Worm (Caenorhabditis elegans) whole organism, L3 larva: ENCODE data around the gene lec-12.

Experiments
- R02D3.7 ChIP-seq: fragments of 150-350 bp; optimal IDR thresholded peaks from 2 replicates; lab custom pipeline; 2014; ENCODE audit warnings: missing biosample characterization, missing genetic modification characterization
- ZK546.5 ChIP-seq: sonication (generic microtip); optimal IDR thresholded peaks from 2 replicates; lab custom pipeline; 2017; ENCODE audit warnings: missing biosample characterization, missing genetic modification characterization
- aly-2 ChIP-seq: fragments of 150-350 bp; optimal IDR thresholded peaks from 2 replicates; lab custom pipeline; 2014; ENCODE audit warnings: missing biosample characterization, missing genetic modification characterization
- ceh-16 ChIP-seq: sonication (generic microtip); optimal IDR thresholded peaks from 2 replicates; lab custom pipeline; 2017; ENCODE audit warnings: missing biosample characterization, missing genetic modification characterization
- ceh-28 ChIP-seq: fragments of 150-350 bp; optimal IDR thresholded peaks from 2 replicates; lab custom pipeline; 2014; ENCODE audit warnings: missing biosample characterization, missing genetic modification reagents, missing genetic modification characterization
- ceh-82 ChIP-seq: fragments of 150-350 bp; optimal IDR thresholded peaks from 2 replicates; lab custom pipeline; 2014; ENCODE audit warnings: missing biosample characterization, missing genetic modification characterization
- daf-12 ChIP-seq: fragments of 150-350 bp; optimal IDR thresholded peaks from 2 replicates; lab custom pipeline; 2014; ENCODE audit warnings: missing biosample characterization, missing genetic modification reagents, missing genetic modification characterization
- egl-5 ChIP-seq: fragments of 150-350 bp; optimal IDR thresholded peaks from 2 replicates; lab custom pipeline; 2017; ENCODE audit warnings: missing biosample characterization, missing genetic modification reagents, missing genetic modification characterization, inconsistent platforms
- elt-1 ChIP-seq: fragments of 150-350 bp; optimal IDR thresholded peaks from 2 replicates; lab custom pipeline; 2014; ENCODE audit warnings: missing biosample characterization, missing genetic modification characterization
- elt-2 ChIP-seq: sonication (generic microtip); optimal IDR thresholded peaks from 2 replicates; lab custom pipeline; 2016; ENCODE audit warnings: missing genetic modification reagents, mild to moderate bottlenecking, missing genetic modification characterization, missing compliant biosample characterization
- elt-3 ChIP-seq, 3 experiments: fragments of 150-350 bp in 1 of 3; sonication (generic microtip) in 2 of 3; optimal IDR thresholded peaks; 2 replicates in 2 of 3; 4 replicates in 1 of 3; lab custom pipeline; 2014 to 2017; ENCODE audit warnings: missing biosample characterization in 3 of 3, missing genetic modification characterization in 3 of 3
- eor-1 ChIP-seq, 2 experiments: fragments of 150-350 bp; optimal IDR thresholded peaks; 2 replicates each; lab custom pipeline; 2014 to 2018; ENCODE audit warnings: missing biosample characterization in 2 of 2, missing genetic modification characterization in 2 of 2
- fkh-10 ChIP-seq: sonication (generic microtip); optimal IDR thresholded peaks from 2 replicates; lab custom pipeline; 2017; ENCODE audit warnings: missing biosample characterization, missing genetic modification reagents, missing genetic modification characterization
- fos-1 ChIP-seq: fragments of 150-350 bp; optimal IDR thresholded peaks from 2 replicates; lab custom pipeline; 2014; ENCODE audit warnings: missing biosample characterization, missing genetic modification characterization
- hmg-11 ChIP-seq: sonication (generic microtip); optimal IDR thresholded peaks from 2 replicates; lab custom pipeline; 2016; ENCODE audit warnings: missing genetic modification characterization, missing compliant biosample characterization
- jun-1 ChIP-seq: fragments of 150-350 bp; optimal IDR thresholded peaks from 2 replicates; lab custom pipeline; 2014; ENCODE audit warnings: missing biosample characterization, missing genetic modification reagents, missing genetic modification characterization
- lin-15B ChIP-seq: fragments of 150-350 bp; optimal IDR thresholded peaks from 2 replicates; lab custom pipeline; 2014; ENCODE audit warnings: missing biosample characterization, missing genetic modification characterization
- lin-39 ChIP-seq: fragments of 150-350 bp; optimal IDR thresholded peaks from 2 replicates; lab custom pipeline; 2018; ENCODE audit warnings: missing biosample characterization, missing genetic modification reagents, missing genetic modification characterization
- lsy-12 ChIP-seq: sonication (generic microtip); optimal IDR thresholded peaks from 2 replicates; lab custom pipeline; 2016; ENCODE audit warnings: mild to moderate bottlenecking, missing genetic modification characterization, missing compliant biosample characterization
- mdl-1 ChIP-seq: fragments of 150-350 bp; optimal IDR thresholded peaks from 2 replicates; lab custom pipeline; 2014; ENCODE audit warnings: missing biosample characterization, missing genetic modification characterization
- mml-1 ChIP-seq: fragments of 150-350 bp; sonication (generic microtip); optimal IDR thresholded peaks from 3 replicates; lab custom pipeline; 2014; ENCODE audit warnings: missing biosample characterization, missing genetic modification characterization
- nfya-1 ChIP-seq: sonication (generic microtip); optimal IDR thresholded peaks from 2 replicates; lab custom pipeline; 2017; ENCODE audit warnings: missing genetic modification characterization, mild to moderate bottlenecking, missing compliant biosample characterization, antibody characterized with exemption, moderate library complexity; ENCODE audit not compliant: insufficient read depth
- nhr-23 ChIP-seq: fragments of 150-350 bp; optimal IDR thresholded peaks from 2 replicates; lab custom pipeline; 2014; ENCODE audit warnings: missing biosample characterization, missing genetic modification reagents, missing genetic modification characterization
- nhr-237 ChIP-seq: fragments of 150-350 bp; optimal IDR thresholded peaks from 2 replicates; lab custom pipeline; 2014; ENCODE audit warnings: missing biosample characterization, missing genetic modification characterization
- nhr-25 ChIP-seq: sonication (generic microtip); optimal IDR thresholded peaks from 2 replicates; lab custom pipeline; 2017; ENCODE audit warnings: missing biosample characterization, missing genetic modification characterization
- nhr-28 ChIP-seq: fragments of 150-350 bp; optimal IDR thresholded peaks from 2 replicates; lab custom pipeline; 2014; ENCODE audit warnings: missing biosample characterization, missing genetic modification characterization
- nhr-43 ChIP-seq: sonication (generic microtip); optimal IDR thresholded peaks from 2 replicates; lab custom pipeline; 2016; ENCODE audit warnings: mild to moderate bottlenecking, missing genetic modification characterization, missing compliant biosample characterization; ENCODE audit not compliant: poor library complexity, severe bottlenecking
- nhr-67 ChIP-seq: fragments of 150-350 bp; optimal IDR thresholded peaks from 2 replicates; lab custom pipeline; 2014; ENCODE audit warnings: missing biosample characterization, missing genetic modification characterization
- nhr-76 ChIP-seq: fragments of 150-350 bp; sonication (generic microtip); optimal IDR thresholded peaks from 5 replicates; lab custom pipeline; 2014; ENCODE audit warnings: missing biosample characterization, missing genetic modification characterization
- pha-4 ChIP-seq: fragments of 150-350 bp; optimal IDR thresholded peaks from 2 replicates; lab custom pipeline; 2014; ENCODE audit warnings: missing biosample characterization, missing genetic modification reagents, missing genetic modification characterization
- sea-2 ChIP-seq: fragments of 150-350 bp; sonication (generic microtip); optimal IDR thresholded peaks from 4 replicates; lab custom pipeline; 2014; ENCODE audit warnings: missing biosample characterization, missing genetic modification reagents, missing genetic modification characterization
- skn-1 ChIP-seq: fragments of 150-350 bp; optimal IDR thresholded peaks from 2 replicates; lab custom pipeline; 2014; ENCODE audit warnings: missing biosample characterization, missing genetic modification characterization
- snpc-4 ChIP-seq: fragments of 150-350 bp; optimal IDR thresholded peaks from 2 replicates; lab custom pipeline; 2014; ENCODE audit warnings: missing biosample characterization, missing genetic modification characterization
- tbx-2 ChIP-seq: sonication (generic microtip); optimal IDR thresholded peaks from 2 replicates; lab custom pipeline; 2016; ENCODE audit warnings: mild to moderate bottlenecking, missing genetic modification characterization, missing compliant biosample characterization
- unc-39 ChIP-seq: sonication (generic microtip); optimal IDR thresholded peaks from 4 replicates; lab custom pipeline; 2017; ENCODE audit warnings: missing biosample characterization, missing genetic modification characterization
- unc-62 ChIP-seq: fragments of 150-350 bp; sonication (generic microtip); optimal IDR thresholded peaks from 4 replicates; lab custom pipeline; 2014; ENCODE audit warnings: missing biosample characterization, missing genetic modification reagents, missing genetic modification characterization
- ztf-4 ChIP-seq: fragments of 150-350 bp; optimal IDR thresholded peaks from 2 replicates; lab custom pipeline; 2014; ENCODE audit warnings: missing biosample characterization, missing genetic modification characterization

The lec-12 gene

ce11 chrV:156044-156869, 47.9 kb upstream of the lec-12 start, which contains the start of gene ttb-1 (continued):
- peak; percentile 9 for TF ChIP-seq snpc-4
- no peak for TF ChIP-seq daf-12 (tag; lab: Kevin White, UChicago)
- no peak for TF ChIP-seq mml-1
- no peak for TF ChIP-seq R02D3.7 (tag; lab: Kevin White, UChicago)

- no peak for TF ChIP-seq ceh-16 (tag; lab: Kevin White, UChicago)
- TF ChIP-seq mdl-1 (tag; lab: Kevin White, UChicago): no peak
- no peak for TF ChIP-seq daf-12 (tag; lab: Kevin White, UChicago)
Observed at ce11 chrV:166687-167086, 37.5 kb upstream of the lec-12 start, which contains the start of gene Y108G3AL.2. Y108G3AL.2 (plus strand) TSS chrV:166987.

ce11 chrV:172110-172509, 32.1 kb upstream of the lec-12 start, which contains the start of gene cfap-36:
cfap-36 (minus strand) TSS chrV:172210.
- TF ChIP-seq elt-3 (tag; optimal IDR thresholded peaks at IDR 0.05; lab: Kevin White, UChicago) (no peak), daf-12 (tag; lab: Kevin White, UChicago) (no peak), nhr-76 (tag; lab: Kevin White, UChicago) (no peak), unc-62 (GFP tag; lab: Kevin White, UChicago) (no peak), lsy-12 (tag; lab: Kevin White, UChicago) (no peak), elt-1 (tag; lab: Kevin White, UChicago) (no peak), eor-1 (tag; optimal IDR thresholded peaks at IDR 0.05; lab: Kevin White, UChicago) (no peak), egl-5 (no peak), sea-2 (GFP tag; lab: Kevin White, UChicago) (no peak)
- TF ChIP-seq, all 47 proteins: peak for 0

- TF ChIP-seq mdl-1 (tag; lab: Kevin White, UChicago): no peak
- TF ChIP-seq nfya-1: peak; percentile 8
- TF ChIP-seq, all 47 proteins: peak for 1
Observed at ce11 chrV:173437-173836, 30.7 kb upstream of the lec-12 start.

ce11 chrV:174520-174919, 29.7 kb upstream of the lec-12 start:
- TF ChIP-seq nfya-1 (peak; percentile 56), nhr-43 (tag; lab: Kevin White, UChicago) (no peak)

- no peak for TF ChIP-seq eor-1 (tag; optimal IDR thresholded peaks at IDR 0.05; lab: Kevin White, UChicago)
- peak; percentile 45 for TF ChIP-seq jun-1 (tag; lab: Kevin White, UChicago)
- TF ChIP-seq unc-39: no peak
- no peak for TF ChIP-seq nhr-67
- no peak for TF ChIP-seq nhr-237 (tag; lab: Kevin White, UChicago)
- peak; percentile 42 for TF ChIP-seq ceh-28 (tag; lab: Kevin White, UChicago)
- TF ChIP-seq lin-15B (tag; lab: Kevin White, UChicago): peak; percentile 60
- TF ChIP-seq fkh-10 (GFP tag; lab: Kevin White, UChicago): no peak
- no peak for TF ChIP-seq ceh-82
- no peak for TF ChIP-seq nhr-76 (tag; lab: Kevin White, UChicago)
- no peak for TF ChIP-seq nhr-28 (tag; lab: Kevin White, UChicago)
- TF ChIP-seq unc-62 (GFP tag; lab: Kevin White, UChicago): no peak
- TF ChIP-seq aly-2 (tag; lab: Kevin White, UChicago): no peak
- peak; percentile 49 for TF ChIP-seq pha-4 (tag; lab: Kevin White, UChicago)
- TF ChIP-seq lin-39 (tag; lab: Kevin White, UChicago): peak; percentile 30
- no peak for TF ChIP-seq tbx-2
- peak; percentile 82 for TF ChIP-seq hmg-11 (tag; lab: Kevin White, UChicago)
- TF ChIP-seq fos-1 (tag; lab: Kevin White, UChicago): no peak
- TF ChIP-seq nfya-1: peak; percentile 65
- peak; percentile 26 for TF ChIP-seq snpc-4
- no peak for TF ChIP-seq skn-1
- no peak for TF ChIP-seq ZK546.5 (tag; lab: Kevin White, UChicago)
- TF ChIP-seq sea-2 (GFP tag; lab: Kevin White, UChicago): no peak
- peak; percentile 26 for TF ChIP-seq nhr-23
- no peak for TF ChIP-seq elt-2 (tag; lab: Kevin White, UChicago)
- peak; percentile 44 for TF ChIP-seq nhr-25 (tag; lab: Kevin White, UChicago)
- no peak for TF ChIP-seq ztf-4 (tag; lab: Kevin White, UChicago)
- peak; percentile 23 for TF ChIP-seq R02D3.7 (tag; lab: Kevin White, UChicago)
- TF ChIP-seq, all 47 proteins: peak for 11
Observed at ce11 chrV:176870-177467, 27.2 kb upstream of the lec-12 start, which contains the start of gene cul-3. cul-3 (plus strand) TSS chrV:177417.
